Worm (Caenorhabditis elegans) whole organism, late embryonic: ENCODE results near the gene sri-25.

Experiments
- C08G9.2 ChIP-seq: sonication (generic microtip); optimal IDR thresholded peaks from 2 replicates; lab custom pipeline; 2016; ENCODE audit warnings: mild to moderate bottlenecking, missing genetic modification characterization, moderate library complexity, missing compliant biosample characterization
- C38D4.7 ChIP-seq: fragments of 200-800 bp; sonication (Bioruptor generic); optimal IDR thresholded peaks from 2 replicates; lab custom pipeline; 2018; ENCODE audit warnings: mild to moderate bottlenecking, missing genetic modification characterization, moderate library complexity, missing compliant biosample characterization
- F13H6.1 ChIP-seq: sonication (generic microtip); optimal IDR thresholded peaks from 2 replicates; lab custom pipeline; 2016; ENCODE audit warnings: missing genetic modification characterization, missing compliant biosample characterization
- K02D7.2 ChIP-seq: sonication (generic microtip); optimal IDR thresholded peaks from 2 replicates; lab custom pipeline; 2017; ENCODE audit warnings: mild to moderate bottlenecking, missing genetic modification characterization, missing compliant biosample characterization
- Y22D7AL.16 ChIP-seq: sonication (generic microtip); optimal IDR thresholded peaks from 2 replicates; lab custom pipeline; 2016; ENCODE audit warnings: missing genetic modification characterization, missing compliant biosample characterization
- ceh-14 ChIP-seq: sonication (generic microtip); optimal IDR thresholded peaks from 2 replicates; lab custom pipeline; 2016; ENCODE audit warnings: missing genotype, missing genetic modification characterization, missing compliant biosample characterization
- ceh-18 ChIP-seq: sonication (generic microtip); optimal IDR thresholded peaks from 2 replicates; lab custom pipeline; 2016; ENCODE audit warnings: missing genetic modification characterization, missing compliant biosample characterization
- ceh-19 ChIP-seq: fragments of 200-800 bp; sonication (Bioruptor generic); optimal IDR thresholded peaks from 2 replicates; lab custom pipeline; 2018; ENCODE audit warnings: mild to moderate bottlenecking, missing genetic modification characterization, missing compliant biosample characterization
- ceh-24 ChIP-seq: sonication (generic microtip); optimal IDR thresholded peaks from 2 replicates; lab custom pipeline; 2016; ENCODE audit warnings: mild to moderate bottlenecking, missing genetic modification characterization, missing compliant biosample characterization
- ceh-31 ChIP-seq: sonication (generic microtip); optimal IDR thresholded peaks from 2 replicates; lab custom pipeline; 2016; ENCODE audit warnings: missing genetic modification characterization, missing compliant biosample characterization
- dmd-4 ChIP-seq: sonication (generic microtip); optimal IDR thresholded peaks from 2 replicates; lab custom pipeline; 2016; ENCODE audit warnings: borderline replicate concordance, missing genetic modification characterization, missing compliant biosample characterization
- dve-1 ChIP-seq: sonication (generic microtip); optimal IDR thresholded peaks from 2 replicates; lab custom pipeline; 2017; ENCODE audit warnings: antibody characterized with exemption, mild to moderate bottlenecking, missing genetic modification characterization, missing compliant biosample characterization
- elt-2 ChIP-seq: sonication (generic microtip); optimal IDR thresholded peaks from 2 replicates; lab custom pipeline; 2016; ENCODE audit warnings: missing genetic modification reagents, missing genetic modification characterization, missing compliant biosample characterization
- ets-4 ChIP-seq: sonication (generic microtip); optimal IDR thresholded peaks from 2 replicates; lab custom pipeline; 2016; ENCODE audit warnings: missing genetic modification characterization, missing compliant biosample characterization
- eyg-1 ChIP-seq: sonication (generic microtip); optimal IDR thresholded peaks from 2 replicates; lab custom pipeline; 2016; ENCODE audit warnings: missing genotype, missing genetic modification characterization, missing compliant biosample characterization
- hlh-13 ChIP-seq: fragments of 200-800 bp; sonication (Bioruptor generic); optimal IDR thresholded peaks from 2 replicates; lab custom pipeline; 2018; ENCODE audit warnings: mild to moderate bottlenecking, missing genetic modification characterization, missing compliant biosample characterization
- hlh-15 ChIP-seq: sonication (generic microtip); optimal IDR thresholded peaks from 2 replicates; lab custom pipeline; 2016; ENCODE audit warnings: missing genetic modification characterization, missing compliant biosample characterization
- hlh-30 ChIP-seq: sonication (generic microtip); optimal IDR thresholded peaks from 2 replicates; lab custom pipeline; 2017; ENCODE audit warnings: antibody characterized with exemption, missing genetic modification characterization, missing compliant biosample characterization; ENCODE audit not compliant: insufficient read depth
- hlh-8 ChIP-seq: sonication (generic microtip); optimal IDR thresholded peaks from 2 replicates; lab custom pipeline; 2016; ENCODE audit warnings: missing genotype, missing genetic modification characterization, missing compliant biosample characterization
- nhr-232 ChIP-seq: sonication (generic microtip); optimal IDR thresholded peaks from 2 replicates; lab custom pipeline; 2016; ENCODE audit warnings: missing genetic modification characterization, missing compliant biosample characterization
- odd-2 ChIP-seq: sonication (generic microtip); optimal IDR thresholded peaks from 2 replicates; lab custom pipeline; 2017; ENCODE audit warnings: antibody characterized with exemption, mild to moderate bottlenecking, missing genetic modification characterization, missing compliant biosample characterization
- pat-9 ChIP-seq: fragments of 200-800 bp; sonication (Bioruptor generic); optimal IDR thresholded peaks from 2 replicates; lab custom pipeline; 2018; ENCODE audit warnings: mild to moderate bottlenecking, missing genetic modification characterization, moderate library complexity, missing compliant biosample characterization
- pha-2 ChIP-seq: sonication (generic microtip); optimal IDR thresholded peaks from 2 replicates; lab custom pipeline; 2017; ENCODE audit warnings: mild to moderate bottlenecking, missing genetic modification characterization, missing compliant biosample characterization
- pqm-1 ChIP-seq: sonication (generic microtip); optimal IDR thresholded peaks from 2 replicates; lab custom pipeline; 2016; ENCODE audit warnings: missing genetic modification characterization, missing compliant biosample characterization
- pros-1 ChIP-seq: fragments of 150-350 bp; optimal IDR thresholded peaks from 2 replicates; lab custom pipeline; 2014; ENCODE audit warnings: missing biosample characterization, missing genetic modification reagents, missing genetic modification characterization
- ref-2 ChIP-seq: sonication (generic microtip); optimal IDR thresholded peaks from 2 replicates; lab custom pipeline; 2016; ENCODE audit warnings: missing genetic modification characterization, missing compliant biosample characterization
- rnt-1 ChIP-seq: sonication (generic microtip); optimal IDR thresholded peaks from 2 replicates; lab custom pipeline; 2016; ENCODE audit warnings: missing genetic modification characterization, missing compliant biosample characterization
- sdc-2 ChIP-seq: sonication (generic microtip); optimal IDR thresholded peaks from 2 replicates; lab custom pipeline; 2016; ENCODE audit warnings: missing genotype, missing genetic modification characterization, missing compliant biosample characterization
- sox-2 ChIP-seq: fragments of 200-800 bp; sonication (Bioruptor generic); IDR thresholded peaks from 2 replicates; pipeline ENCODE4 v1.3.6; 2022; ENCODE audit warnings: missing genetic modification reagents, missing genetic modification characterization, missing compliant biosample characterization
- syd-9 ChIP-seq: sonication (generic microtip); optimal IDR thresholded peaks from 2 replicates; lab custom pipeline; 2016; ENCODE audit warnings: mild to moderate bottlenecking, missing genetic modification characterization, moderate library complexity, missing compliant biosample characterization
- tbx-2 ChIP-seq: sonication (generic microtip); optimal IDR thresholded peaks from 2 replicates; lab custom pipeline; 2016; ENCODE audit warnings: missing genetic modification characterization, missing compliant biosample characterization
- ttx-3 ChIP-seq: sonication (generic microtip); optimal IDR thresholded peaks from 2 replicates; lab custom pipeline; 2016; ENCODE audit warnings: missing genetic modification reagents, missing genetic modification characterization, missing compliant biosample characterization
- unc-3 ChIP-seq, 2 experiments: fragments of 200-800 bp in 1 of 2; sonication (Bioruptor generic) in 1 of 2; sonication (generic microtip) in 1 of 2; conservative IDR thresholded peaks in 1 of 2; optimal IDR thresholded peaks in 1 of 2; 2 replicates each; pipeline versions ENCODE4 v1.3.6 to Lab custom; 2016 to 2022; ENCODE audit warnings: missing compliant biosample characterization in 2 of 2, missing genetic modification characterization in 2 of 2, missing genetic modification reagents in 1 of 2
- unc-42 ChIP-seq: sonication (generic microtip); optimal IDR thresholded peaks from 2 replicates; lab custom pipeline; 2016; ENCODE audit warnings: missing genotype, missing genetic modification characterization, missing compliant biosample characterization
- unc-55 ChIP-seq: sonication (generic microtip); optimal IDR thresholded peaks from 2 replicates; lab custom pipeline; 2017; ENCODE audit warnings: missing biosample characterization, missing genetic modification reagents, missing genetic modification characterization
- unc-86 ChIP-seq: sonication (generic microtip); optimal IDR thresholded peaks from 2 replicates; lab custom pipeline; 2016; ENCODE audit warnings: missing genetic modification characterization, missing compliant biosample characterization
- zip-5 ChIP-seq: sonication (generic microtip); optimal IDR thresholded peaks from 2 replicates; lab custom pipeline; 2016; ENCODE audit warnings: missing genetic modification characterization, missing compliant biosample characterization
- ztf-16 ChIP-seq: sonication (generic microtip); optimal IDR thresholded peaks from 2 replicates; lab custom pipeline; 2017; ENCODE audit warnings: missing genetic modification characterization, missing compliant biosample characterization

Gene sri-25

DNA sequence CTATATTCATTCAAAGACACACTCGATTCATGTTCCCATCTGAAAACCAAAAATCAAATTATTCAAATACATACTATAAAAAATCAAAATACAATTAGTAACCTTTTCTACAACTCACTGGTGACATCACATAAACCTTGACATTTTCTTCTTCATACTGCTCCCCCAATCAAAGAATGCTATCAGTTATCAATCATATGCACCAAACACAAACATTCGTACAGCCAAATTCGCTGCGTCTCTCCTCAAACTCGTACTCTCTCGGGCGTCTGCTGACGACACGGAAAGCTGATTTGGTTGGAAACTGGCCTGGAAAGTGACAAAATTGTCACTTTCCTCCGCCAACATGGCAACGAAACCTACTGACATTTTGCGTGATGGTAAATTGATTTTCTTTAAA is 24.4 kb upstream of the sri-25 start, which contains the start of gene plc-2:
Gene plc-2, plus strand, starts transcription at position 196 of the 400 bp plus-strand sequence.
- TF ChIP-seq unc-55 (GFP tag; lab: Kevin White, UChicago) (no peak), unc-86 (no peak), zip-5 (no peak), tbx-2 (tag; lab: Kevin White, UChicago) (no peak), C08G9.2 (tag; lab: Kevin White, UChicago) (no peak), eyg-1 (tag; lab: Kevin White, UChicago) (no peak), unc-42 (tag; lab: Kevin White, UChicago) (no peak), pros-1 (no peak), ceh-18 (no peak), dmd-4 (no peak), odd-2 (tag; lab: Kevin White, UChicago) (no peak), F13H6.1 (tag; lab: Kevin White, UChicago) (no peak), hlh-13 (no peak), nhr-232 (tag; lab: Kevin White, UChicago) (no peak)

DNA sequence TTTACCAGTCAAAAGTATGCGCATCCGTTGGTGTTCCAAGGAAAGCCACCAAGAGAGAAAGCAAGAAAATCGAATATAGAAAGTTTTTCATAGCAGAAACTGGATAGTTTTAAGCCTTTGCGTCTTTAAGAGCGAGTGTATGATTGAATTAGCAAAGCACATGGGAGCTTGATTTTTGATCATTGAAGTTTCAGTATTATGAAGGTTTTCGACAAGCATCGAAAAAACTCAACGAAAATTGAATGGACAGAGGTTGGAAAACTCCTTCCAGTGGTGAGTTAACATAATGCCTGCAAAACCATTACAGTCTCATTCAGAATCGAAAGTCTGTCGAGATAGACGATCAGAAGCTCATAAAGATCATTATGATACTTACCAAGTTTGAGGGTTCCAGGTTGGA is 22.9 kb upstream of the sri-25 start, which contains the start of gene Y75B12B.13:
Gene Y75B12B.13, minus strand, starts transcription at position 101 of the 400 bp plus-strand sequence.
- TF ChIP-seq dve-1 (tag; lab: Kevin White, UChicago) = no peak
- no peak for TF ChIP-seq ceh-19 (GFP tag; lab: Kevin White, UChicago)
- TF ChIP-seq zip-5 = no peak
- TF ChIP-seq sdc-2 (tag; lab: Kevin White, UChicago) = no peak
- no peak for TF ChIP-seq sox-2
- no peak for TF ChIP-seq hlh-30 (tag; lab: Kevin White, UChicago)
- TF ChIP-seq ets-4 (tag; lab: Kevin White, UChicago) = no peak
- TF ChIP-seq ceh-24 (tag; lab: Kevin White, UChicago) = no peak
- TF ChIP-seq elt-2 (tag; lab: Kevin White, UChicago) = no peak
- no peak for TF ChIP-seq K02D7.2
- no peak for TF ChIP-seq ref-2 (tag; lab: Kevin White, UChicago)
- TF ChIP-seq hlh-8 (tag; lab: Kevin White, UChicago) = no peak
- no peak for TF ChIP-seq ceh-31
- TF ChIP-seq unc-86 = no peak
- no peak for TF ChIP-seq dmd-4

DNA sequence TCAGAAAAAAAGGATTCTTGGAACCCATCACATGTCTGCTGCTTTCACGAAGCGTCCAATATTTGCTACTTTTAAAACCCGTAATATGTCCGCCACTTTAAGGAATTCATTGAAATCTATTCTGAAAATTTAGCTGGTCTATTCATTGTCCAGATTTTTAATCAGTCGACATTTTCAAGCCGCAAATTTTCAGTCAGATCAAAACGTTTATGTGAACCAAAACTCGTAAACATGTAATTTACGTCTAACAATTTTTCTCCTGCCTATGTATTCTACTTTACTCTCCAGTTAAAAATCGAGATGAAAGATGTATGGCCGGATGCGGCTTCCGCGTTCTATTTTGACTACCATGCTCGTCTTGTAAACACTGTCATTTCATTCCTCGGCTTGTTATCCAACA is 18.9 kb upstream of the sri-25 start, which contains the start of gene srw-1:
Gene srw-1, plus strand, starts transcription at position 301 of the 400 bp plus-strand sequence.
- no peak for TF ChIP-seq Y22D7AL.16 (tag; lab: Kevin White, UChicago)
- TF ChIP-seq unc-3 (GFP tag; conservative IDR thresholded peaks at IDR 0.05; lab: Robert Waterston, UW) = no peak
- TF ChIP-seq unc-3 (tag; optimal IDR thresholded peaks at IDR 0.05; lab: Kevin White, UChicago) = no peak
- TF ChIP-seq ztf-16 (tag; lab: Kevin White, UChicago) = no peak
- no peak for TF ChIP-seq rnt-1 (tag; lab: Kevin White, UChicago)
- no peak for TF ChIP-seq hlh-13
- no peak for TF ChIP-seq pqm-1 (tag; lab: Kevin White, UChicago)
- TF ChIP-seq ttx-3 (tag; lab: Kevin White, UChicago) = no peak
- TF ChIP-seq elt-2 (tag; lab: Kevin White, UChicago) = no peak
- no peak for TF ChIP-seq hlh-30 (tag; lab: Kevin White, UChicago)
- no peak for TF ChIP-seq ceh-14 (tag; lab: Kevin White, UChicago)
- TF ChIP-seq pha-2 (tag; lab: Kevin White, UChicago) = no peak
- no peak for TF ChIP-seq nhr-232 (tag; lab: Kevin White, UChicago)
- no peak for TF ChIP-seq C38D4.7 (GFP tag; lab: Kevin White, UChicago)
- TF ChIP-seq K02D7.2 = no peak
- no peak for TF ChIP-seq syd-9 (tag; lab: Kevin White, UChicago)
- TF ChIP-seq unc-55 (GFP tag; lab: Kevin White, UChicago) = no peak
- TF ChIP-seq odd-2 (tag; lab: Kevin White, UChicago) = no peak

DNA sequence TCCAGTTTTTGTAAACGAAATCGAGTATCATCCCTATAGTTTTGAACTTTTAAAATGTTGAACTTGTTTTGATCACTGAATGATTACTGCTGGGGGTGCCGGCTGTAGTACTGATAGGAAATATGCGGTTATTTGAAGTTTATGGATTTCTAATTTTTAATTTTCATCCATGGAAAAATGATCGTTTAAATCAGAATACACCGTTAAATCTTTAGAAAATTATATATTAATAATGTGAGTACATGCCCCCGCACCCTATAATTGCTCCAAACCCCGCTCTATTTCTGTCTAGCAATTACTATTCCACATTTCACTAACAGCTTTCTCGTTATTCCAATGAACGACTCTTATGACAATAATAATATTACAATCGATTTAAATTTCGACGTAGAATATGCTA is 17.0 kb upstream of the sri-25 start, which contains the start of gene Y75B12B.10:
Gene Y75B12B.10, plus strand, starts transcription at position 301 of the 400 bp plus-strand sequence.
- TF ChIP-seq pat-9 (tag; lab: Kevin White, UChicago) (no peak), dmd-4 (no peak), hlh-30 (tag; lab: Kevin White, UChicago) (no peak), hlh-15 (tag; lab: Kevin White, UChicago) (no peak)
- TF ChIP-seq, all 69 proteins: peak for 0
